Fruit fly (Drosophila melanogaster) whole organism, pupa: ENCODE measurements around the gene KP78b.

Experiments used
- CG12605 ChIP-seq: fragments of 200-800 bp; sonication (Bioruptor generic); IDR thresholded peaks from 2 replicates; pipeline ENCODE4 v1.3.6; 2022; ENCODE audit warnings: missing biosample characterization, missing genetic modification characterization
- CG4496 ChIP-seq: fragments of 200-800 bp; sonication (Bioruptor generic); IDR thresholded peaks from 3 replicates; pipeline ENCODE4 v1.3.6; 2022; ENCODE audit warnings: missing biosample characterization, missing genetic modification characterization
- CG8301 ChIP-seq: fragments of 200-800 bp; sonication (Bioruptor generic); optimal IDR thresholded peaks from 2 replicates; lab custom pipeline; 2018; ENCODE audit warnings: missing biosample characterization, mild to moderate bottlenecking, missing genetic modification characterization
- CG9948 ChIP-seq: fragments of 200-800 bp; sonication (Bioruptor generic); optimal IDR thresholded peaks from 2 replicates; lab custom pipeline; 2018; ENCODE audit warnings: missing biosample characterization, mild to moderate bottlenecking, missing genetic modification characterization, moderate library complexity
- EcR ChIP-seq: fragments of 200-800 bp; sonication (Bioruptor generic); optimal IDR thresholded peaks from 3 replicates; lab custom pipeline; 2019; ENCODE audit warnings: missing biosample characterization, missing genetic modification characterization, mild to moderate bottlenecking, moderate library complexity, missing genetic modification reagents
- Pif1A ChIP-seq: fragments of 200-800 bp; sonication (Bioruptor generic); optimal IDR thresholded peaks from 3 replicates; lab custom pipeline; 2016; ENCODE audit warnings: missing biosample characterization, missing genetic modification characterization

DNA sequence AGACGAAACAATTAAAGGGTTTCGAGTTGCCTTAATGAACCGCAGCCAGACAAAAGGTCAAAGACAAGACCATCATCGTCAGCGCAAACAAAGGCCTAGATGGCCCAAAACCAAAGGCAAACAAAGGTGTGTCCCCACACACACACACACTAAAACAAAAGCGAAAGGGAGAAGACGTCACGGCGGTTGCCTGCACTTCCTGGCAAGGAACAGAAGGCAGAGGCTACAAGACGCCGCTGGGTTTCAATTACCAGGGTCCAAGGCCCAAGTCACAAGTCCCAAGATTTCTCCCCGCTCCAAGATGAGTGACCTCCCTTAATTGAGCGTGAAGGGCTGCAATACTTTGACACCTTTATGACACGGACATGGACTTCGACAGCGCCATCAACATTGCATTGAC, 10.6 kb upstream of the KP78b start:
- TF ChIP-seq EcR (GFP tag; lab: Kevin White, UChicago), result no peak
- TF ChIP-seq CG12605, result no peak
- no peak for TF ChIP-seq CG9948 (tag; lab: Kevin White, UChicago)
- no peak for TF ChIP-seq CG4496 (GFP tag; lab: Robert Waterston, UW)
- no peak for TF ChIP-seq Pif1A (GFP tag; lab: Kevin White, UChicago)
- no peak for TF ChIP-seq CG8301 (tag; lab: Kevin White, UChicago)
